Worm (Caenorhabditis elegans) whole organism, L3 larva: Measurements from ENCODE around the gene ceh-16.

Experiments
- R02D3.7 ChIP-seq: fragments of 150-350 bp; optimal IDR thresholded peaks from 2 replicates; lab custom pipeline; 2014; ENCODE audit warnings: missing biosample characterization, missing genetic modification characterization
- aly-2 ChIP-seq: fragments of 150-350 bp; optimal IDR thresholded peaks from 2 replicates; lab custom pipeline; 2014; ENCODE audit warnings: missing biosample characterization, missing genetic modification characterization
- ceh-82 ChIP-seq: fragments of 150-350 bp; optimal IDR thresholded peaks from 2 replicates; lab custom pipeline; 2014; ENCODE audit warnings: missing biosample characterization, missing genetic modification characterization
- daf-12 ChIP-seq: fragments of 150-350 bp; optimal IDR thresholded peaks from 2 replicates; lab custom pipeline; 2014; ENCODE audit warnings: missing biosample characterization, missing genetic modification reagents, missing genetic modification characterization
- egl-27 ChIP-seq: sonication (generic microtip); optimal IDR thresholded peaks from 4 replicates; lab custom pipeline; 2017; ENCODE audit warnings: missing biosample characterization, missing genetic modification reagents, missing genetic modification characterization
- elt-1 ChIP-seq: fragments of 150-350 bp; optimal IDR thresholded peaks from 2 replicates; lab custom pipeline; 2014; ENCODE audit warnings: missing biosample characterization, missing genetic modification characterization
- elt-2 ChIP-seq: sonication (generic microtip); optimal IDR thresholded peaks from 2 replicates; lab custom pipeline; 2016; ENCODE audit warnings: missing genetic modification reagents, mild to moderate bottlenecking, missing genetic modification characterization, missing compliant biosample characterization
- eor-1 ChIP-seq, 2 experiments: fragments of 150-350 bp; optimal IDR thresholded peaks; 2 replicates each; lab custom pipeline; 2014 to 2018; ENCODE audit warnings: missing biosample characterization in 2 of 2, missing genetic modification characterization in 2 of 2
- fkh-10 ChIP-seq: sonication (generic microtip); optimal IDR thresholded peaks from 2 replicates; lab custom pipeline; 2017; ENCODE audit warnings: missing biosample characterization, missing genetic modification reagents, missing genetic modification characterization
- fkh-2 ChIP-seq: fragments of 150-350 bp; optimal IDR thresholded peaks from 2 replicates; lab custom pipeline; 2014; ENCODE audit warnings: missing biosample characterization, missing genetic modification reagents, missing genetic modification characterization
- hmg-11 ChIP-seq: sonication (generic microtip); optimal IDR thresholded peaks from 2 replicates; lab custom pipeline; 2016; ENCODE audit warnings: missing genetic modification characterization, missing compliant biosample characterization
- jun-1 ChIP-seq: fragments of 150-350 bp; optimal IDR thresholded peaks from 2 replicates; lab custom pipeline; 2014; ENCODE audit warnings: missing biosample characterization, missing genetic modification reagents, missing genetic modification characterization
- lin-15B ChIP-seq: fragments of 150-350 bp; optimal IDR thresholded peaks from 2 replicates; lab custom pipeline; 2014; ENCODE audit warnings: missing biosample characterization, missing genetic modification characterization
- lin-39 ChIP-seq: fragments of 150-350 bp; optimal IDR thresholded peaks from 2 replicates; lab custom pipeline; 2018; ENCODE audit warnings: missing biosample characterization, missing genetic modification reagents, missing genetic modification characterization
- mdl-1 ChIP-seq: fragments of 150-350 bp; optimal IDR thresholded peaks from 2 replicates; lab custom pipeline; 2014; ENCODE audit warnings: missing biosample characterization, missing genetic modification characterization
- nfya-1 ChIP-seq: sonication (generic microtip); optimal IDR thresholded peaks from 2 replicates; lab custom pipeline; 2017; ENCODE audit warnings: missing genetic modification characterization, mild to moderate bottlenecking, missing compliant biosample characterization, antibody characterized with exemption, moderate library complexity; ENCODE audit not compliant: insufficient read depth
- nhr-11 ChIP-seq: fragments of 150-350 bp; optimal IDR thresholded peaks from 2 replicates; lab custom pipeline; 2014; ENCODE audit warnings: missing biosample characterization, missing genetic modification characterization
- nhr-12 ChIP-seq: fragments of 150-350 bp; optimal IDR thresholded peaks from 2 replicates; lab custom pipeline; 2014; ENCODE audit warnings: missing biosample characterization, missing genetic modification characterization
- nhr-23 ChIP-seq: fragments of 150-350 bp; optimal IDR thresholded peaks from 2 replicates; lab custom pipeline; 2014; ENCODE audit warnings: missing biosample characterization, missing genetic modification reagents, missing genetic modification characterization
- nhr-43 ChIP-seq: sonication (generic microtip); optimal IDR thresholded peaks from 2 replicates; lab custom pipeline; 2016; ENCODE audit warnings: mild to moderate bottlenecking, missing genetic modification characterization, missing compliant biosample characterization; ENCODE audit not compliant: poor library complexity, severe bottlenecking
- nhr-67 ChIP-seq: fragments of 150-350 bp; optimal IDR thresholded peaks from 2 replicates; lab custom pipeline; 2014; ENCODE audit warnings: missing biosample characterization, missing genetic modification characterization
- nhr-77 ChIP-seq: fragments of 150-350 bp; optimal IDR thresholded peaks from 2 replicates; lab custom pipeline; 2014; ENCODE audit warnings: missing biosample characterization, missing genetic modification characterization
- pha-4 ChIP-seq: fragments of 150-350 bp; optimal IDR thresholded peaks from 2 replicates; lab custom pipeline; 2014; ENCODE audit warnings: missing biosample characterization, missing genetic modification reagents, missing genetic modification characterization
- pqm-1 ChIP-seq: fragments of 150-350 bp; optimal IDR thresholded peaks from 2 replicates; lab custom pipeline; 2017; ENCODE audit warnings: missing biosample characterization, missing genetic modification characterization, inconsistent platforms
- skn-1 ChIP-seq: fragments of 150-350 bp; optimal IDR thresholded peaks from 2 replicates; lab custom pipeline; 2014; ENCODE audit warnings: missing biosample characterization, missing genetic modification characterization
- snpc-4 ChIP-seq: fragments of 150-350 bp; optimal IDR thresholded peaks from 2 replicates; lab custom pipeline; 2014; ENCODE audit warnings: missing biosample characterization, missing genetic modification characterization
- unc-62 ChIP-seq: fragments of 150-350 bp; sonication (generic microtip); optimal IDR thresholded peaks from 4 replicates; lab custom pipeline; 2014; ENCODE audit warnings: missing biosample characterization, missing genetic modification reagents, missing genetic modification characterization
- zag-1 ChIP-seq: fragments of 150-350 bp; optimal IDR thresholded peaks from 2 replicates; lab custom pipeline; 2014; ENCODE audit warnings: missing biosample characterization, missing genetic modification characterization
- ztf-11 ChIP-seq: fragments of 150-350 bp; optimal IDR thresholded peaks from 2 replicates; lab custom pipeline; 2014; ENCODE audit warnings: missing biosample characterization, missing genetic modification characterization

Gene ceh-16

ce11 chrIII:8630833-8631232, 8.3 kb downstream of the ceh-16 start, which contains the start of gene dnj-10:
TSS of gene dnj-10 (plus strand) at chrIII:8631165.
- TF ChIP-seq nhr-23 (tag; lab: Kevin White, UChicago), result peak; percentile 60
- TF ChIP-seq lin-39 (tag; lab: Kevin White, UChicago), result peak; percentile 4
- peak; percentile 16 for TF ChIP-seq elt-2 (tag; lab: Kevin White, UChicago)
- TF ChIP-seq lin-15B (tag; lab: Kevin White, UChicago), result peak; percentile 92
- TF ChIP-seq R02D3.7 (tag; lab: Kevin White, UChicago), result peak; percentile 6
- peak; percentile 16 for TF ChIP-seq snpc-4 (tag; lab: Kevin White, UChicago)
- TF ChIP-seq nfya-1 (tag; lab: Kevin White, UChicago), result peak; percentile 72
- peak; percentile 84 for TF ChIP-seq pha-4 (tag; lab: Kevin White, UChicago)
- peak; percentile 25 for TF ChIP-seq skn-1 (tag; lab: Kevin White, UChicago)
- no peak for TF ChIP-seq fkh-10
- no peak for TF ChIP-seq elt-1 (tag; lab: Kevin White, UChicago)
- TF ChIP-seq daf-12 (tag; lab: Kevin White, UChicago), result no peak
- peak; percentile 26 for TF ChIP-seq hmg-11
- TF ChIP-seq, all 47 proteins: peak for 10

- TF ChIP-seq nfya-1 (tag; lab: Kevin White, UChicago), result peak; percentile 45
- peak; percentile 28 for TF ChIP-seq unc-62
- no peak for TF ChIP-seq R02D3.7 (tag; lab: Kevin White, UChicago)
- TF ChIP-seq lin-39 (tag; lab: Kevin White, UChicago), result peak; percentile 47
These were observed 14.3 kb downstream of the ceh-16 start for ce11 chrIII:8636803-8637202.

- TF ChIP-seq pqm-1 (tag; lab: Kevin White, UChicago) (peak; percentile 9), elt-2 (tag; lab: Kevin White, UChicago) (peak; percentile 20), nhr-77 (tag; lab: Kevin White, UChicago) (no peak), ceh-82 (no peak), eor-1 (tag; optimal IDR thresholded peaks at IDR 0.05; lab: Kevin White, UChicago) (no peak), nhr-12 (tag; lab: Kevin White, UChicago) (no peak), fkh-10 (no peak), ztf-11 (no peak), nhr-11 (no peak), nhr-43 (tag; lab: Kevin White, UChicago) (peak; percentile 9)
These were observed 16.8 kb downstream of the ceh-16 start, which contains the start of gene fip-1 for ce11 chrIII:8639188-8639795. TSS of gene fip-1 (plus strand) at chrIII:8639745.

- no peak for TF ChIP-seq mdl-1 (tag; lab: Kevin White, UChicago)
- no peak for TF ChIP-seq eor-1 (tag; optimal IDR thresholded peaks at IDR 0.05; lab: Kevin White, UChicago)
- TF ChIP-seq jun-1 (tag; lab: Kevin White, UChicago), result no peak
- no peak for TF ChIP-seq elt-2 (tag; lab: Kevin White, UChicago)
- TF ChIP-seq daf-12 (tag; lab: Kevin White, UChicago), result no peak
- TF ChIP-seq ztf-11, result no peak
- TF ChIP-seq fkh-2 (tag; lab: Kevin White, UChicago), result no peak
- TF ChIP-seq nhr-43 (tag; lab: Kevin White, UChicago), result no peak
- TF ChIP-seq zag-1 (tag; lab: Kevin White, UChicago), result no peak
- TF ChIP-seq skn-1 (tag; lab: Kevin White, UChicago), result no peak
- TF ChIP-seq nhr-67, result no peak
- TF ChIP-seq R02D3.7 (tag; lab: Kevin White, UChicago), result no peak
- no peak for TF ChIP-seq aly-2 (tag; lab: Kevin White, UChicago)
- no peak for TF ChIP-seq egl-27 (tag; lab: Kevin White, UChicago)
These were observed 21.1 kb downstream of the ceh-16 start, which contains the start of gene twk-7 for ce11 chrIII:8643639-8644038. TSS of gene twk-7 (minus strand) at chrIII:8643739.

- TF ChIP-seq nhr-43 (tag; lab: Kevin White, UChicago), result peak; percentile 40
- no peak for TF ChIP-seq fkh-10
- no peak for TF ChIP-seq lin-15B (tag; lab: Kevin White, UChicago)
- TF ChIP-seq eor-1 (tag; optimal IDR thresholded peaks at IDR 0.05; lab: Kevin White, UChicago), result no peak
- TF ChIP-seq snpc-4 (tag; lab: Kevin White, UChicago), result no peak
- TF ChIP-seq elt-2 (tag; lab: Kevin White, UChicago), result peak; percentile 12
These were observed 23.5 kb downstream of the ceh-16 start for ce11 chrIII:8646021-8646420.
